Fruit fly (Drosophila melanogaster): ENCODE data around the gene CG32486.

CG32486 gene

DNA sequence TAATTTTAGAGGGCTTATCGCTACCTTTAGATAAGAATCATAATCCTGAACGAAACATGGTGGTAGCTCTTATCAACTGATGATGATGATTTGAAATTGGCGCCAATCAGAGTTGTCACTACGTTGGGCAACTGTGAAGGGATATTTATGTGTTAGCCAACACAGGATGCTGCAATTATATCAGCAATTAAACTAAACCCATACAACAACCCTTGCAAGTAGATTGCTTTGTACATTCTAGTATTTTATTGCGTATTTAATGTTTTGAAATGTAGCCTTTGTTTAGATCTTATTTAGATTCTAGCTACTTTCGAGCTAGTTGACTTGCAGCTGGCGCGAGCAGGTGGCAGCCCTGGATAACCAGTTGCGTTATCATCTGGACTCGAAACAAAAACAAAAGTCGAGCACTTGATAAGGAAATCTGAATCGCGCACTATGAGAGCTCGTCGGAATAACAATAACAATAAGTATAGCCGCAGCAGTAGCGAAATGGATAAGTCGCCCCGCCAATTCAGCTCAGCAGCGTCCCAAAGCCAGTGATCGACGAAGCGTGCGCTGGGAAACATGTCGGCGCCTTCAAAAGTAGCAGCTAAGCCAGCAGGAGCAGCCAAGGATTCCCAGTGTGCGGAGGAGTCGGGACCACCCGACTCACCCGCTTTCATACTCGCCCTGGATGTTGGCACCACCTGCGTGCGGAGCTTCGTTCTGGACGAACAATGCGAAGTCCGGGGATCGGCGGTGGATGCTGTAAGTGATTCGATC lies 18.3 kb downstream of the CG32486 start, which contains the start of gene CG1271 (continued):
- peak; percentile 29 to 81 for TF ChIP-seq tll (GFP tag; optimal IDR thresholded peaks at IDR 0.05)
- peak; percentile 32 for TF ChIP-seq CG5180 (GFP tag; optimal IDR thresholded peaks at IDR 0.05)
- TF ChIP-seq Atf3 (GFP tag; optimal IDR thresholded peaks at IDR 0.05): peak; percentile 12
- TF ChIP-seq CG17186 (GFP tag; optimal IDR thresholded peaks at IDR 0.05): peak; percentile 86
- 0 out of 3 replicates have a peak, but pooled peaks have one; percentile 55 for TF ChIP-seq CG34422 (GFP tag; IDR thresholded peaks at IDR 0.05)
- peak; percentile 60 for TF ChIP-seq nerfin-1 (tag; optimal IDR thresholded peaks at IDR 0.05)
- TF ChIP-seq gro (GFP tag; optimal IDR thresholded peaks at IDR 0.05): peak; percentile 90
- TF ChIP-seq CG7357 (GFP tag; IDR thresholded peaks at IDR 0.05): 0 out of 3 replicates have a peak, but pooled peaks have one; percentile 6
- peak; percentile 11 for TF ChIP-seq CG12071 (GFP tag; optimal IDR thresholded peaks at IDR 0.05)
- 0 out of 2 replicates have a peak, but pooled peaks have one; percentile 25 for TF ChIP-seq Ada2b (GFP tag; IDR thresholded peaks at IDR 0.05)
- no peak for TF ChIP-seq gt (GFP tag; IDR thresholded peaks at IDR 0.05)
- TF ChIP-seq CG15011 (GFP tag; optimal IDR thresholded peaks at IDR 0.05): peak; percentile 23
- TF ChIP-seq NK7.1 (GFP tag; optimal IDR thresholded peaks at IDR 0.05): peak; percentile 14
- TF ChIP-seq Usf (GFP tag; optimal IDR thresholded peaks at IDR 0.05): no peak
- peak in 1 of 2 experiments; percentile 14 for TF ChIP-seq bsh (GFP tag; optimal IDR thresholded peaks at IDR 0.05)
- TF ChIP-seq aop (GFP tag; IDR thresholded peaks at IDR 0.05): no peak
- TF ChIP-seq CG12744 (GFP tag; optimal IDR thresholded peaks at IDR 0.05): peak; percentile 24
- peak; percentile 59 for TF ChIP-seq twi (tag; optimal IDR thresholded peaks at IDR 0.05)
- no peak for TF ChIP-seq oc (tag; optimal IDR thresholded peaks at IDR 0.05)
- TF ChIP-seq Dad (GFP tag; optimal IDR thresholded peaks at IDR 0.05): peak; percentile 83
- no peak for TF ChIP-seq Hmr (GFP tag; optimal IDR thresholded peaks at IDR 0.05)
- 0 out of 2 replicates have a peak, but pooled peaks have one; percentile 5 for TF ChIP-seq CG31224 (GFP tag; IDR thresholded peaks at IDR 0.05)
- no peak for TF ChIP-seq ro (GFP tag; IDR thresholded peaks at IDR 0.05)
- peak; percentile 59 for TF ChIP-seq pho (GFP tag; optimal IDR thresholded peaks at IDR 0.05)
- no peak for TF ChIP-seq CG10431 (GFP tag; optimal IDR thresholded peaks at IDR 0.05)
- peak; percentile 35 for TF ChIP-seq CG13775 (GFP tag; optimal IDR thresholded peaks at IDR 0.05)
- no peak for TF ChIP-seq CG7745 (tag; optimal IDR thresholded peaks at IDR 0.05)
- TF ChIP-seq CG11696 (GFP tag; IDR thresholded peaks at IDR 0.05): no peak
- peak; percentile 49 for TF ChIP-seq Six4 (GFP tag; optimal IDR thresholded peaks at IDR 0.05)
- TF ChIP-seq CG3281 (GFP tag; optimal IDR thresholded peaks at IDR 0.05): peak; percentile 74
- no peak for TF ChIP-seq run (tag; optimal IDR thresholded peaks at IDR 0.05)
- peak; percentile 73 for TF ChIP-seq CG8290 (GFP tag; optimal IDR thresholded peaks at IDR 0.05)
- peak; percentile 70 to 80 for TF ChIP-seq CG8290 (tag; optimal IDR thresholded peaks at IDR 0.05)
- TF ChIP-seq CG9876 (GFP tag; optimal IDR thresholded peaks at IDR 0.05): no peak
- TF ChIP-seq CG1024 (GFP tag; IDR thresholded peaks at IDR 0.05): no peak
- TF ChIP-seq pzg (GFP tag; optimal IDR thresholded peaks at IDR 0.05): peak; percentile 88
- TF ChIP-seq CG14965 (GFP tag; optimal IDR thresholded peaks at IDR 0.05; ENCODE audit: borderline replicate concordance): no peak
- no peak for TF ChIP-seq wek (GFP tag; optimal IDR thresholded peaks at IDR 0.05)
- TF ChIP-seq E2f1 (GFP tag; IDR thresholded peaks at IDR 0.05): peak; percentile 62
- TF ChIP-seq CG10654 (GFP tag; optimal IDR thresholded peaks at IDR 0.05): peak; percentile 68
- no peak for TF ChIP-seq Dfd (GFP tag; optimal IDR thresholded peaks at IDR 0.05)
- TF ChIP-seq CG4424 (GFP tag; optimal IDR thresholded peaks at IDR 0.05): peak; percentile 56
- peak; percentile 42 for TF ChIP-seq slp2 (GFP tag; optimal IDR thresholded peaks at IDR 0.05)
- no peak for TF ChIP-seq CG7372 (GFP tag; IDR thresholded peaks at IDR 0.05)
- TF ChIP-seq p53 (GFP tag; optimal IDR thresholded peaks at IDR 0.05): no peak
- peak; percentile 21; the same call in 1 of the 2 replicates for TF ChIP-seq inv (GFP tag; IDR thresholded peaks at IDR 0.05; ENCODE audit: partially characterized antibody)
- peak; percentile 58 for TF ChIP-seq D19B (GFP tag; optimal IDR thresholded peaks at IDR 0.05)
- no peak for TF ChIP-seq so (GFP tag; IDR thresholded peaks at IDR 0.05)
- TF ChIP-seq CG7928 (GFP tag; optimal IDR thresholded peaks at IDR 0.05): peak; percentile 80

All from whole organism, embryonic.